Fruit fly (Drosophila melanogaster): ENCODE measurements around the gene ArgRS.

The ArgRS gene

dm6 chrX:15844139-15844538 lies at the start of gene ArgRS, which contains the start of gene CG8578 (continued):
- TF ChIP-seq MBD-R2 (GFP tag; IDR thresholded peaks at IDR 0.05) = peak; percentile 75
- TF ChIP-seq Chrac-16 (GFP tag; optimal IDR thresholded peaks at IDR 0.05) = peak; percentile 27
- peak; percentile 43 for TF ChIP-seq CG7786 (GFP tag; optimal IDR thresholded peaks at IDR 0.05)
- no peak for TF ChIP-seq Dbx (GFP tag; IDR thresholded peaks at IDR 0.05)
- TF ChIP-seq CG10274 (GFP tag; optimal IDR thresholded peaks at IDR 0.05) = no peak
- 0 out of 2 replicates have a peak, but pooled peaks have one; percentile 51 for TF ChIP-seq CG10366 (GFP tag; IDR thresholded peaks at IDR 0.05)
- no peak for TF ChIP-seq Deaf1 (tag; optimal IDR thresholded peaks at IDR 0.05)
- TF ChIP-seq CG2116 (GFP tag; optimal IDR thresholded peaks at IDR 0.05) = peak; percentile 68
- no peak for TF ChIP-seq Hr78 (GFP tag; optimal IDR thresholded peaks at IDR 0.05)
- no peak for TF ChIP-seq sc (optimal IDR thresholded peaks at IDR 0.05)
- no peak for TF ChIP-seq sc (GFP tag; optimal IDR thresholded peaks at IDR 0.05)
- TF ChIP-seq ttk (GFP tag; IDR thresholded peaks at IDR 0.05) = 0 out of 2 replicates have a peak, but pooled peaks have one; percentile 61
- peak; percentile 75; the same call in 1 of the 2 replicates for TF ChIP-seq hbn (GFP tag; IDR thresholded peaks at IDR 0.05; ENCODE audit: partially characterized antibody)
- TF ChIP-seq CG10959 (GFP tag; IDR thresholded peaks at IDR 0.05) = no peak
- TF ChIP-seq hth (optimal IDR thresholded peaks at IDR 0.05) = no peak
- peak; percentile 19; the same call in 1 of the 2 replicates for TF ChIP-seq Drgx (GFP tag; IDR thresholded peaks at IDR 0.05)
- TF ChIP-seq scrt (GFP tag; optimal IDR thresholded peaks at IDR 0.05) = no peak
- TF ChIP-seq CG17328 (GFP tag; IDR thresholded peaks at IDR 0.05) = peak; percentile 27; the same call in 1 of the 2 replicates
- no peak for TF ChIP-seq CG42726 (GFP tag; IDR thresholded peaks at IDR 0.05; ENCODE audit: partially characterized antibody)
- TF ChIP-seq CG1602 (GFP tag; optimal IDR thresholded peaks at IDR 0.05) = no peak
- no peak for TF ChIP-seq CG3847 (GFP tag; IDR thresholded peaks at IDR 0.05)
- TF ChIP-seq CG33213 (GFP tag; optimal IDR thresholded peaks at IDR 0.05) = no peak
- TF ChIP-seq CG30431 (GFP tag; optimal IDR thresholded peaks at IDR 0.05) = no peak
- no peak for TF ChIP-seq CG3065 (GFP tag; optimal IDR thresholded peaks at IDR 0.05)
- TF ChIP-seq Rx (GFP tag; IDR thresholded peaks at IDR 0.05) = no peak
- TF ChIP-seq Lim3 (GFP tag; IDR thresholded peaks at IDR 0.05) = no peak
- no peak for TF ChIP-seq Awh (GFP tag; IDR thresholded peaks at IDR 0.05)
- peak; percentile 84 for TF ChIP-seq bab2 (GFP tag; optimal IDR thresholded peaks at IDR 0.05)
- TF ChIP-seq CG17829 (tag; optimal IDR thresholded peaks at IDR 0.05) = peak; percentile 74
- TF ChIP-seq sens-2 (GFP tag; IDR thresholded peaks at IDR 0.05) = no peak
- no peak for TF ChIP-seq CG6175 (GFP tag; IDR thresholded peaks at IDR 0.05)
- peak; percentile 65 for TF ChIP-seq bbx (GFP tag; IDR thresholded peaks at IDR 0.05; ENCODE audit: partially characterized antibody)
- TF ChIP-seq CG6683 (GFP tag; optimal IDR thresholded peaks at IDR 0.05) = no peak
- 0 out of 3 replicates have a peak, but pooled peaks have one; percentile 47 for TF ChIP-seq CG7963 (GFP tag; IDR thresholded peaks at IDR 0.05; ENCODE audit: partially characterized antibody)
- TF ChIP-seq CG7745 (tag; optimal IDR thresholded peaks at IDR 0.05) = no peak
- no peak for TF ChIP-seq CG3838 (GFP tag; optimal IDR thresholded peaks at IDR 0.05)
- peak; percentile 30 for TF ChIP-seq Lhr (GFP tag; optimal IDR thresholded peaks at IDR 0.05)
- no peak for TF ChIP-seq trh (GFP tag; optimal IDR thresholded peaks at IDR 0.05)
- no peak for TF ChIP-seq NC2α (GFP tag; optimal IDR thresholded peaks at IDR 0.05)
- peak in 1 of 2 experiments; percentile 18 for TF ChIP-seq Hr51 (GFP tag; optimal IDR thresholded peaks at IDR 0.05)
- TF ChIP-seq CG3726 (GFP tag; IDR thresholded peaks at IDR 0.05) = no peak
- TF ChIP-seq CG2889 (GFP tag; IDR thresholded peaks at IDR 0.05) = no peak
- peak; percentile 34 for TF ChIP-seq CG13624 (GFP tag; optimal IDR thresholded peaks at IDR 0.05)
- peak; percentile 66 for TF ChIP-seq Atf3 (GFP tag; optimal IDR thresholded peaks at IDR 0.05)
- peak; percentile 45; the same call in 1 of the 3 replicates for TF ChIP-seq CG11695 (GFP tag; IDR thresholded peaks at IDR 0.05)
- peak; percentile 67 for TF ChIP-seq CG7839 (tag; optimal IDR thresholded peaks at IDR 0.05)
- TF ChIP-seq Trl (optimal IDR thresholded peaks at IDR 0.05) = no peak
- peak; percentile 82 for TF ChIP-seq Trl (GFP tag; optimal IDR thresholded peaks at IDR 0.05)
- TF ChIP-seq CG1647 (GFP tag; optimal IDR thresholded peaks at IDR 0.05) = no peak
- peak; percentile 55; the same call in 1 of the 3 replicates for TF ChIP-seq mld (GFP tag; IDR thresholded peaks at IDR 0.05; ENCODE audit: partially characterized antibody)
- no peak for TF ChIP-seq Ssrp (tag; optimal IDR thresholded peaks at IDR 0.05)
- no peak for TF ChIP-seq CG31388 (GFP tag; optimal IDR thresholded peaks at IDR 0.05)
